Fruit fly (Drosophila melanogaster): Measurements from ENCODE around the gene sloth2.

dm6 chrX:6996965-6997652, 14.0 kb upstream of the sloth2 start:
- TF ChIP-seq chinmo (GFP tag; IDR thresholded peaks at IDR 0.05; ENCODE audit: partially characterized antibody): no peak
- no peak for TF ChIP-seq CG4820 (GFP tag; optimal IDR thresholded peaks at IDR 0.05)
- no peak for TF ChIP-seq Lhr (GFP tag; optimal IDR thresholded peaks at IDR 0.05)
